Worm (Caenorhabditis elegans) whole organism, L3 larva: ENCODE data around the gene lpr-4.

Source experiments
- lin-15B ChIP-seq: fragments of 150-350 bp; optimal IDR thresholded peaks from 2 replicates; lab custom pipeline; 2014; ENCODE audit warnings: missing biosample characterization, missing genetic modification characterization
- nfya-1 ChIP-seq: sonication (generic microtip); optimal IDR thresholded peaks from 2 replicates; lab custom pipeline; 2017; ENCODE audit warnings: missing genetic modification characterization, mild to moderate bottlenecking, missing compliant biosample characterization, antibody characterized with exemption, moderate library complexity; ENCODE audit not compliant: insufficient read depth
- snpc-4 ChIP-seq: fragments of 150-350 bp; optimal IDR thresholded peaks from 2 replicates; lab custom pipeline; 2014; ENCODE audit warnings: missing biosample characterization, missing genetic modification characterization
- ztf-11 ChIP-seq: fragments of 150-350 bp; optimal IDR thresholded peaks from 2 replicates; lab custom pipeline; 2014; ENCODE audit warnings: missing biosample characterization, missing genetic modification characterization

ce11 chrX:11038221-11038620 lies 26.7 kb upstream of the lpr-4 start:
- TF ChIP-seq snpc-4 (tag; lab: Kevin White, UChicago) (no peak), nfya-1 (tag; lab: Kevin White, UChicago) (no peak), lin-15B (tag; lab: Kevin White, UChicago) (no peak), ztf-11 (tag; lab: Kevin White, UChicago) (no peak)
